Fruit fly (Drosophila melanogaster) whole organism, larva: ENCODE results near the gene CG17327.

Source experiments
- noc ChIP-seq: fragments of 200-800 bp; sonication (Bioruptor generic); optimal IDR thresholded peaks from 3 replicates; lab custom pipeline; 2019; ENCODE audit warnings: missing biosample characterization, mild to moderate bottlenecking, missing genetic modification characterization, moderate library complexity

The CG17327 gene

DNA sequence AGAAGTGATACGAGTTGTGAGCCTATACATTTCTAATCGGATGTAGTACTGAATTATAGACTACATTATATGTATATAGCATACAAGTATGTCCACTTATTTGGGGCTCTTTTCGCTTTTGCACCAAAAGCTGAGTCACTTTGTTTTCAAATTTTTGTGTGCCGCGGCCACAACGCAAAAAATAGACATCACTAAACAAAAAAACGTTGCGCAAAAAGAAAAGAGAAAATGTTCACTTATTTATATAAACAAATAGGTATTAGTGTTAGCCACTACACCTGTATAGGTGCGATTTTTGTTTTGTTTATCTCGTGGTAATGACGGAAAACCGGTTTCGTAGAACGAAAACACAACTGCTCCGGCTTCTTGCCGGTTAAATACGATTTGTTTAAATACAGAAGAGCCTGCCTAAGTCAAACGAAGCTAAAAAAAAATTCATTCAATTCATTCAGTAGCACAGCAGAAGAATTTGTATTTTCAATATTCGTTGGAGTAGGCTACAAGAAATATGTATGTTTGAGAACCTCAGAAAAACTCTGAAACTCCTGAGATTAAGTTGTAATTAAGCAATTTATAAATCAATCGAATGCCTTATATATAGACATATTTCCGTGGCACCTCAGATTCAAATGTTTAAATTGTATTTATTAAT lies 14.4 kb downstream of the CG17327 start:
- peak; percentile 53 for TF ChIP-seq noc

DNA sequence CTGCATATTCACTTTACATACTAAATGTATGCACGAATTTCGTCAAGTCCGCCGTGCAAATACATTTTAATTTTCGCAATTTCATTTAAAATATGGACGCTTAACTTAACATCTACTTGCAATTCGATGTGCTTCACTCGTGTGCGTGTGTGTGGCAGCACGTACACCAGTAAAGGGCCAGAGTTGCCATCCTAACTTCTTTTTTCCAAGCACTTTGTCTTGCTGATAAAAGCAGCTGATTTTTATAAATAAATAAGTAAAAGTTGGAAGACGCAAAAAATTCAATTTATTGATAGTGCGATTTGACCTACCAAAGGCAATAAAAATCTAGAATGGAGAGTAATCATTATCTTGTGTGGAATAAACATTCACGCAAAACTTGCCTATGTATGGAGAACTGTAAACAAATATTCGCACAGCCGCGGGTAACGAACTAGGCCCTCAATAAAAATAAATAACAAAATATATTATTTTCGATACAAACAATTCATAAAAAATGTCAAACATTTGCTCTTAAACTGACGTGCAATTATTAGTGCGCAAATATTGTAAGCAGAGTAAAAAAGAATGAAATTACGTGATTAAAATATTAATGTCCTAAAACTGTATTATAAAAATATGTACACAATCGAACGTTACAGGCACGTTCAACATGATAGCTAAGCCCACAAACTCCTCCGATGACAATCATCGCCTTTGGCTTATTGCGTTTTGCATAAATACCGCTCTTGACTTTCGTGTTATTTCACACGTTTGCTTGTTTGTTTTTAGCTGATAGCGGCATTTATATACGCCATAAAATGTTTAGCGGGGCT lies 15.2 kb downstream of the CG17327 start:
- TF ChIP-seq noc = peak; percentile 94

DNA sequence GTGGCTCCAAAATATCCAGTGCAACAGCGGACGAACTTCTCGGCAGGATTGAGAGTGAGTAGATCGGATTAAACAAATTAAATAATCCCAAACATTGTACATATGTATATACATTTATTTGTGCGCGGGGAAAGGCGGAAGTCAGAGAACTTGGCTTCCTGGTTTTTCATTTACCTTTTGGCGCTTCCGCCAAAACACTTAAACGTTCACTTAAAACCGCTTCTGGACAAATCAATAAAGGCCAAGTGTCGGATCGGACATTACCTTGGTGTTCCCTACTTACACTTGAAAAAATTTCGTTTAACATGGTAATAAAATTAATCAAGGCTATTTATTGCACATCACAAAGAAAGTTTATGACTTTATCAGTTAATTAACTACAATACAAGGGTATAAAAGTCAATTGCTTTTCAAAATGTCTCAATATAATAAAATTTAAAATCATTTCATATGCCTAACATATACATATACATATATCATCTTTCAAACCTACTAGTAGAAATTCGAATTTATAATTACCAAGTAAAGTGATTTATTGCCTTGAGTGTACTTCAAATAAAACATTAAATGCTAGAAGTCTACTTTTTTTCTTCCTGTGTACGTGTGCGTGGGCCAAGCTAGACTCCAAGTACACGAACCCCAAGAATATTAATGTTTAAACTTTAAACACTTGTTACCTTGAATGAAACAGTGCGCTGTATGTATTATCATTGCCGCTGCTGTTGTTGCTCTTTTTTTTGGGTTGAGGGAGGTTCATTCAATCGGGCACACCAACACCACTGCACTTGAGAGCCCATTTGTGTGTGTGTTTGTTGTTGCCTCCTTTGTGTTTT lies 16.0 kb downstream of the CG17327 start:
- peak; percentile 0 for TF ChIP-seq noc

DNA sequence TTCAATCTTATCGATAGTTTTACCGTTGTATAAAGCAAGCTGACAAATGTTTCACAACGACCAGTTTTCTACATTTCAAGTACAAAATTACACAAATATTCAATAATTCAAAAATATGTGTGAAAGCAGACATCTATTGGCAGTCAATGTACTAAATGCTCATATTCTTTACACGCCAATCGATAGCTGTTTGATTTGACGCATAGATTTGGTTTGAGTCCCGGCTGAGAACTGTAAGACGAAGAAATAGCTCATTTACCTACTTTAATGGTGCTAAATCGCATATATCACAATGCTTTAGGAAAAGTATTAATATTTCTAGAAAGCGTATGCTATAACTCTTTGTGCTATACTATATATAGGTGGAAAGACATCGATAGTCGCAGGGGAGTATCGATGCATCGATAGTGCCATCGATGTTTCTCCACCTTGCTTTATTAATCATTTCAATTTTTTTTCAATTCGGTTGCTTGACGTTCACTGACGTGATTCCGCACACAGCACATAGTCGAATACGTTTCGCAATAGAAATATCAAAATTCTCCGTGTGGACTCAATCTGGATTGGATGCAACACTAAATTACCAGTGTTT lies 16.8 kb downstream of the CG17327 start, which contains the start of gene Paip2:
Paip2 (plus strand) TSS at position 165 of the 592 bp plus-strand sequence.
- TF ChIP-seq noc = no peak

DNA sequence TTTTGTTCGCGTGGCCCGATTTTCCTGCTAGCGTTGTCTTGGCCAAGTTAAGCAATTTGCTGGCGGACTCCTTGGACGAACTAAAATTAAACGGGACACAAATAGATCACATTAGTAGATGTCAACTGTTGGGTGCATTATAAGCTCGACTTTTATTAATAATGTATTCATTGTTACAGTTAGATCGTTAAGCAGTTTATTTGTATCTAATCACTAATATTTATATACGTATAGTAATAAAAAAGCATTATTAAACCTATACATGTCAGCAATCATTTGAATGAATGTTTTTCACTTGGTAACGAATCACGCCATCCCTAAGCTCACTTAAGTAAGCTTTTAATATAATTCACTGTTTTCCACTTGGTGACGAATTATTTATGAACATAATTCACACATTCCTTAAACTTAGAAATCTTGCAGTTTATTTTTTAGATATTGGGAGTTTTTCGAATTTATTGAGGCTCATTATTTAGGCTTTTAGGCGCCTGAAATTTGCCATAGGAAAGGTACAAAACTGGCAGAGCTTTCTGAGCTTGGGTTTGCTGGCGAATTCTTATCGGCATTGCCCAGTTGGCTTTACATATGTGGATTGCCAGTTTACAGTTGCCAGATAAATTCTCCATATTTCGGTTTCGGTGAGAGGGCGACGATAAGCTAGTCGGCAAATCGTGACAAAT lies 20.0 kb downstream of the CG17327 start, which contains the start of the genes CG7381 and CG7091:
CG7381 (minus strand) TSS at position 101 of the 680 bp plus-strand sequence.
CG7091 (plus strand) TSS at position 630 of the 680 bp plus-strand sequence.
- no peak for TF ChIP-seq noc

DNA sequence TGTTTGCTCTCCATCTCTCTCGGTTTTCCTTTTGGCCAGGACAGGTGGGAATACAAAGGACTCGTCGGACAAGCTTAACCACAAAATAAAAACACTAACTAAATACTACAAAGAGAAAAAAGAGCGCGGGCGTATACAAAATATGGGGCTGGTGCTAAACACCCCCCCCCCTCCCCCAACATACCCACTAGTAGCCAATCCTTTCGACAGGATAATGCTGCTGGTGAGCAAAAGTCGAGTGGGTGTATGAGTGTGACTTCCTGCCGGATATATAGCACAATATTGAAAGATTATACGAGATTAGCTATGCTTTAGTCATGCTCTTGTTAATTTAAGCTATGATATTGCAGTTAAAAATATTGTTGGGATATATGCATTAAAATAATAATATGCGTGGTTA lies 22.3 kb downstream of the CG17327 start:
- no peak for TF ChIP-seq noc

DNA sequence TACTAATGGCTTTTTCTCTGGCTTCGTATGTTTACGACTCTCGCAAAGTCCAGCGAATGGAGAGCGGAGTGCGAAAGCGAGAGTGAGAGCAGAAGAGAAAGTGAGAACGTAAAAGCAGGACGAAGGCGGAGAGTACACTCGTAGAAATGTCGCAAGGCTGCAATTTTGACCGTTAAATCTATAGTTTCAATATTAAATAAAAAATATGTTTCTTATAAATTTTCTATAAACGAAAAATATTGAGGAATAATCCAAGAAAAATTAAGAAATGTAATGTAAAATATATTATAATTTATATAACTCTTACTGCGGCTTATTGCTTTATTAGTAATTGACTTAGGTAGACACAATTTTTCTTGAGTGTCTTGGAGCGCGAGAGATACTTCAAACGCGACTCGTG lies 23.1 kb downstream of the CG17327 start:
- no peak for TF ChIP-seq noc

DNA sequence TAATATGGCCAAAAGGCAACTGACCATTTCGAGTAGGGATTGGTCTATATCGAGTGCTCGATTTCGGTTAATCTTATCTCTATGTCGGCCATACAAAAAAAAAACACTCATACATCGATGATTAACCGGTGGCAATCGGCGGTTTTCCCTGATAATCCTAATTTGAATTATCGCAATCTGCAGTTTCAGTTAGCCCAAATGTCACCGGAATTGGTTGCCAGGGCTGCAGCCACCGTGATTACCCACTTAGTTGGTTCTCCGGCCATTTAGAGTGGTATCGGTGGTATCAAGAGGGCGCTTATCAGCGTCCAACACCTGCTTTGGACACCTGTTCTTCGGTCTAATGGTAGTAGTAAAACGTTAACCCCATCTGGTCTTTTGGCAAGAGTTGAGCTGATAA lies 25.4 kb downstream of the CG17327 start:
- TF ChIP-seq noc = no peak

DNA sequence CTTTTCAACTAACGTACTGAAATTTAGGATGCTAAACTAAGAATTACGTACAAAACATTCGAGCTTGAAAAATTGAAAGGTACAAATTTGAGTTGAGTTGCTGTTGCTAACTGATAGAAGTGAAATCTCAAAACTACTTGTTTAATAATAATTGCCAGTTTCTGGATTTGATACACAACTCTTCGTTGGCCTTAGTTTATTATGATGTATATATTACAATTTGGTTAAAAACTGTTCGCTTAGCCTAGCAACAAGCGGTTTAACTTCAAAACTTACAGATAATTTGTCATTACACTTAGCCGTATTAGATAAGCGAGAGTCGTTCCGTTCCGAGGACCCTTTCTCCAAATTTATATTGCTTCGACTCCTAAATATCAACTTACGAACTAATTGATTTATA lies 29.9 kb downstream of the CG17327 start, which contains the start of the genes CG14384 and grsm:
CG14384 (minus strand) TSS at position 101 of the 400 bp plus-strand sequence.
grsm (minus strand) TSS at position 101 of the 400 bp plus-strand sequence.
- no peak for TF ChIP-seq noc

DNA sequence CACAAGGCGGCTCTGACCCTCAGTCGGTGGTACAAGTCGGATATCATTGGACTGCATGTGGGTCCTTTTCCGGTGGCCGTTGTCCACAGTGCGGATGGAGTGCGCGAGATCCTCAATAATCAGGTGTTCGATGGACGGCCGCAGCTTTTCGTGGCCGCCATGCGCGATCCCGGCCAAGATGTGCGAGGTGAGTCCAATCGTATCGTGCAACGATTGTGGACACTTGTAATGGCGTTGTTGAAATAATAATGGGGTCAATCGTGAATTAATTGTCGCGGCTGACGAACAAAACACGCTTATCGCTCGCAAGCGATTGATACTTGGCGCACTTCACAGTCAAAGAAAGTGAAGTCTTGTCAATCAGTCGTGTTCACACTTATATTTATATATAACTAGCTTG lies 33.5 kb downstream of the CG17327 start:
- no peak for TF ChIP-seq noc

DNA sequence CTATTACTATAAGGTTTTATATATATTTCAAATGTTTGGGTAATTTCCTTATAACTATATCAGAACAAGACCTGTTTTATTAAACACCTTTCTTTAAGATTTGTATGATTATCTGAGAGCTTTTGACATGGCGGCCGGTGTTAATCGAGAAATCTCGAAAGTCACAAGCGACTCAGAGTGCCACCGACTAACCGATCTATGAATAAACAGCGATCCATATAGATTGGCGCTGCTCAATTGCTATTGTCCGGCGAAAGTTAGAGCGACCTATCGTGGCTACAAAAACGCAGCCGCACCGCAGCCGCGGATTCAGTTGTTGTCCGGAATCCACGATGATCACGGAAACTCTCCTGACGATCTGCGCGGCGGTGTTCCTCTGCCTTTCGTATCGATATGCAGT lies 34.0 kb downstream of the CG17327 start, which contains the start of gene Cyp304a1:
Cyp304a1 (plus strand) TSS at position 301 of the 400 bp plus-strand sequence.
- TF ChIP-seq noc = no peak

DNA sequence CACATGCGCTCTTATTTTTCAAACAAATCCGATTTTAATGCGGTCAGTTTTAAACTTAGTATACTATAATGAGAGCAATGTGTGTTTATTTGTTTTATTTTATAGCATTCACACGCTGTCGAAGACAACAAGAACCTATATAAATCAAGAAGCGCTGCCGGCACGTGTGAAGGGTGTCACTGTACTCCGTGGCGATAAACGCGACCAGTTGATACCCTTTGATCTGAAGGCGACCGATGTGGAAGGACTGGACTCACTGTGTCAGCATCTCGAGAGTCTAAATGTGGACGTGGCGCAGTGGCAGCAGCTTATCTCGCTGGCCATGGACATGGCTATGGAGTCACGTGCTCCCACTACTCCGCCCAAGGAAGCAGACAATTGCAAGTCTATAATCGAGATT lies 34.9 kb downstream of the CG17327 start:
- no peak for TF ChIP-seq noc

DNA sequence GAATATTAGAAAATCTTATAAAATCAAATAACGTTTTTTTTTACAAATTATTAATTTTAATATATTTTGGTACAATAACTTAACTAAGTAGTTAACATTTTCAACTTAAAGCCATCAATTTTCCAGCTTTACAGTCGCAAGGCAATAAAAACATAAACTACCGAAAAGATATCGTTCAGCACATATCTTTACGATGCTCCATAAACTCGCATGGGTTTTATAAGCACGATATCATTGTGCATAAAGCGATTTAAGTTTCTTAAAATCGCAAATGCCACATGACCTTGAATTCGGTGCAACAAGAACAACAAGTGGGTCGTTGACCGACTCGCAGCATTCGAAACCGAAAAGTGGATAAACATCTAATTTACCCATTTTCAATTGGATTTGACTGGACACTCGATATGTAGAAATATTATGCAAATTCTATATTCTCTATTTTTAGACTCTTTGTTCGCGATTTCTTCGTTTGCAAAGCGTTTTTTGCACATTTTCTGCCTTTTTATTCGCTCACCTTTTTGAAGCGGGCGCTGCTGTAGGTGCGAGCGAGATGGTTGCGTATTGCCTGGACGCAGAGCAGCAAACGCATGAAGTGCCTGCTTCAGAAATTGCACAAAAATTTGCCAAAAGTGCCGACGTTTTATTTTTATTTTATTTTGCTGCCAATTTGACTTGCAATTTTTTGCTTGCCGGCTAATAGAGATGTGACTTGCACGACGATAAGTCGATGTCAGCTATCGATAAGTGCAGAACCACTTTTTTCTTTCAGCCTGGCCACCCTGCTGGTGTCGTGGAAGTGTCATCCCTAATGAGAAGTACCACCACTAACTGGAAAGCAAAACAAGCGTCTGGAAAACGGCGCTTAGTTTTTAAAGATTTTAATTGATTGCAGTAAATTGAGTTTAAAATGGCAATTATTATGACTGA lies 36.3 kb downstream of the CG17327 start, which contains the start of gene Spc25:
Spc25 (plus strand) TSS at position 817 of the 927 bp plus-strand sequence.
- no peak for TF ChIP-seq noc

DNA sequence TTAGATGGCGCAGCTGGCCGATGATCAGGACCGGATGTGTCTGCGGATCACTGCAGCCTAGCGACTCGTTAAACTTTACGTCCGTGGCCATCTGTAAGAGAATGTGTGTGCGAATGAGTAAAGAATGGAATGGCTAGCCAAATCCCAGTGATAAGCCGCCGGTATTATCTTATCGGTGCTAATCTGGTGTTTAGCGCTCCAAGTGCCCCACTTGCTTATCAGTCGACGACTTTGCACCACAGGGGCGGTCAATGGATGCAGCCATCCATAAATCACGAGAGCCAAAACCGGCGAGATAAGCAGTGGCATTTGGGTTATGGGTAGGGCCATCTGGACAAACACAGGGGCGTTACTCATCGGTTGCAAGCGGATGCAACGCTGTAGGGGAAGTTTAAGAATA lies 37.3 kb downstream of the CG17327 start:
- TF ChIP-seq noc = peak; percentile 55
